Worm (Caenorhabditis elegans) whole organism, late embryonic: ENCODE data around the gene F13A2.2.

Experiments used
- C38D4.7 ChIP-seq: fragments of 200-800 bp; sonication (Bioruptor generic); optimal IDR thresholded peaks from 2 replicates; lab custom pipeline; 2018; ENCODE audit warnings: mild to moderate bottlenecking, missing genetic modification characterization, moderate library complexity, missing compliant biosample characterization
- F13H6.1 ChIP-seq: sonication (generic microtip); optimal IDR thresholded peaks from 2 replicates; lab custom pipeline; 2016; ENCODE audit warnings: missing genetic modification characterization, missing compliant biosample characterization
- ceh-2 ChIP-seq: sonication (generic microtip); optimal IDR thresholded peaks from 2 replicates; lab custom pipeline; 2016; ENCODE audit warnings: missing genotype, missing genetic modification characterization, missing compliant biosample characterization
- ceh-9 ChIP-seq: sonication (generic microtip); optimal IDR thresholded peaks from 2 replicates; lab custom pipeline; 2016; ENCODE audit warnings: mild to moderate bottlenecking, missing genetic modification characterization, inconsistent platforms, missing compliant biosample characterization
- dmd-4 ChIP-seq: sonication (generic microtip); optimal IDR thresholded peaks from 2 replicates; lab custom pipeline; 2016; ENCODE audit warnings: borderline replicate concordance, missing genetic modification characterization, missing compliant biosample characterization
- dve-1 ChIP-seq: sonication (generic microtip); optimal IDR thresholded peaks from 2 replicates; lab custom pipeline; 2017; ENCODE audit warnings: antibody characterized with exemption, mild to moderate bottlenecking, missing genetic modification characterization, missing compliant biosample characterization
- hlh-30 ChIP-seq: sonication (generic microtip); optimal IDR thresholded peaks from 2 replicates; lab custom pipeline; 2017; ENCODE audit warnings: antibody characterized with exemption, missing genetic modification characterization, missing compliant biosample characterization; ENCODE audit not compliant: insufficient read depth
- nhr-11 ChIP-seq: fragments of 150-350 bp; optimal IDR thresholded peaks from 2 replicates; lab custom pipeline; 2014; ENCODE audit warnings: missing biosample characterization, missing genetic modification characterization
- pag-3 ChIP-seq: sonication (generic microtip); optimal IDR thresholded peaks from 2 replicates; lab custom pipeline; 2016; ENCODE audit warnings: missing compliant biosample characterization, missing genetic modification characterization, borderline replicate concordance
- pha-4 ChIP-seq: fragments of 150-350 bp; optimal IDR thresholded peaks from 2 replicates; lab custom pipeline; 2018; ENCODE audit warnings: missing biosample characterization, missing genetic modification reagents, missing genetic modification characterization
- rnt-1 ChIP-seq: sonication (generic microtip); optimal IDR thresholded peaks from 2 replicates; lab custom pipeline; 2016; ENCODE audit warnings: missing genetic modification characterization, missing compliant biosample characterization
- tbx-2 ChIP-seq: sonication (generic microtip); optimal IDR thresholded peaks from 2 replicates; lab custom pipeline; 2016; ENCODE audit warnings: missing genetic modification characterization, missing compliant biosample characterization
- ttx-3 ChIP-seq: sonication (generic microtip); optimal IDR thresholded peaks from 2 replicates; lab custom pipeline; 2016; ENCODE audit warnings: missing genetic modification reagents, missing genetic modification characterization, missing compliant biosample characterization

ce11 chrV:4396257-4396656 is 11.9 kb upstream of the F13A2.2 start, which contains the start of gene F13A2.3:
- TF ChIP-seq F13H6.1 (tag; lab: Kevin White, UChicago) (no peak), dmd-4 (tag; lab: Kevin White, UChicago) (no peak), nhr-11 (tag; lab: Kevin White, UChicago) (no peak), ceh-2 (tag; lab: Kevin White, UChicago) (no peak), pag-3 (tag; lab: Kevin White, UChicago) (no peak), ceh-9 (tag; lab: Kevin White, UChicago) (no peak), ttx-3 (tag; lab: Kevin White, UChicago) (no peak), hlh-30 (tag; lab: Kevin White, UChicago) (no peak), pha-4 (tag; lab: Kevin White, UChicago) (no peak), rnt-1 (tag; lab: Kevin White, UChicago) (no peak), tbx-2 (no peak), C38D4.7 (GFP tag; lab: Kevin White, UChicago) (no peak), dve-1 (tag; lab: Kevin White, UChicago) (no peak)
